Worm (Caenorhabditis elegans): Measurements from ENCODE around the gene acsd-1.

acsd-1 gene

DNA sequence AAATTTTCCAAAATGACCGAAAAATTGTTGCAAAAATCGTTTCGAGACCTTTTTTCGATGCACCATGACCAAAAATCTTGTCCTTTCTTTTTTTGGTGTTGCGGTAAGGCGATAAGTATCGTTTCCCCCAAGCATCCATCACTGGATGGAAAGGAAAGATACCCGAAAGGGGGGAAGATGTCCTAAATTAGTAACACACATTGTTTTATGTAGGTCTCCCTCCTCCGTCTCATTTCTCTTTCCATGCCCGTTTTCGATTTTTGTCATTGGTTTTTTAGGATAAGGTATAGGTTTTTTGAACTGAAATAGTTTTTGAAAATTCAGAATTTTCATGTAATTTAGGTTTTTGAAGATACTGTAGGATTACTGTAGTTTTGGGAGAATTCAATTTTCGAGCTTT is 33.2 kb downstream of the acsd-1 start:
- TF ChIP-seq unc-62 (GFP tag; optimal IDR thresholded peaks at IDR 0.05): no peak

DNA sequence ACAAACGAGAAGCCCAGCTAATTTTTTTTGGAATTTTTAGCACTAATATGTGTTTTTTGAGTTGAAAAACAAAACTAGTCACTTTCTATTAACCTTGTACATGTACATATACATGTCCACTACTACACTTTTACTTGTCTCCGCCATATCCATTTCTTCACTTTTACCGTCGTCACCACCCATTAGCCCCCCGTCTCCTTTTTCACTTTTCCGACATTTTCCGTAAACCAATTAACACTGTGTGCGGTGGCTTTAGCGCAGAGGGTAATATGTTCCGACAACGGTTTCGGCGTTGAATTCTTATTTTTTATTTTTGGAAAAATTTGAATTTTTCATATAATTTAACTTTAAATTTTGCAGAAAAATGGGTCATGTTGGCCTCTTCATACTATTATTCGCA is 35.4 kb downstream of the acsd-1 start, which contains the start of gene cdh-12:
cdh-12 (plus strand) TSS at position 365 of the 400 bp plus-strand sequence.
- TF ChIP-seq unc-62 (GFP tag; optimal IDR thresholded peaks at IDR 0.05): no peak

DNA sequence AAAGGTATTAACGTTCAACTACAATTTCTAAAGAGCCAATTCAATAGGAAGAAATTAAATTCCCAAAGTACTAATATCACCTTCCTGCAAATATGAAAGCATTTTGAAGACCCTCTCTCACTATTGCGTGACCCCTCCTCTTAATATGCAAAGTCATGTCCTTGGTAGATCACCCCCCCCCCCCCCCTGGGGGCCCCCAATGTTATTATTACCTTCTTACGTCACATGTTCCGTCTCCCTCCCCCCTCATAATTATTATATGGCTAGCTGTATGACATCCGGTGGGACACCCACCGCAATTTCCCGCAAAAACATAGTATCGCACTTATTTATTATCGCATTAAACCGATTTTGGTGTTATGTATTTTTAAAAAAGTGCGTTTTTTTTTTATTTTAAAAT is 45.7 kb downstream of the acsd-1 start:
- no peak for TF ChIP-seq unc-62 (GFP tag; optimal IDR thresholded peaks at IDR 0.05)

DNA sequence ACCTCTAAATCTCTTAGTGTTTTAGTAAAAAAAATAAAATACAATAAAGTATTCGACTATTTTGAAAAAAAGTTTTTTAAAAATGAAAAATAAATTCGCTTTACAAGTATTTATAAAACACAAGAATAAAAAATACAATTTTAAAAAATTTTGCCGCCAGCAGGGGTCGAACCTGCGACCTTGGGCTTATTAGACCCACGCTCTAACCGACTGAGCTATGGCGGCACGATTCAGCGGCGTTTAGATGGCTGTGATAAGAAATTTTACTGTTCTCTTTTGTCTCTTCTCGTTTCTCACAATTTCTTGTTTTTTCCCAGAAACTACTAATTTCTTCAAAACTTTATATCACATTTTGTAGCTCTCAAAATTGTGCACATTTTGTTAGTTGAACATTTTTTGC is 46.9 kb downstream of the acsd-1 start:
- TF ChIP-seq unc-62 (GFP tag; optimal IDR thresholded peaks at IDR 0.05): no peak

DNA sequence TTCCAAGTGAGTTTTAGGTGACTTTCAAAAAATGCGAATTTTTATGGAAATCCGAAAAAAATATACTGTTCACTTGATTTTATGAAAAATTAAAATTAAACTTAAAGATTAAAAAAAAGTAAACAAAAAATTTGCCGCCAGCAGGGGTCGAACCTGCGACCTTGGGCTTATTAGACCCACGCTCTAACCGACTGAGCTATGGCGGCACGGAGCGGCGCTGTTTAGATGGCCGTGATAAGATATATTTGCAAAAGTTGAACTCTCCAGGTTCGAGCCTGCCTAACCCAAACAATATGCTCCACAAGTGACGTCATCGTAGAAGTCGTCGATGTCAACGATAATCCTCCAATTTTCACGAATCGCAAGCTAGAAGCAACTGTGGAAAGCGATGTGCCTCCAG is 48.4 kb downstream of the acsd-1 start:
- no peak for TF ChIP-seq unc-62 (GFP tag; optimal IDR thresholded peaks at IDR 0.05)

DNA sequence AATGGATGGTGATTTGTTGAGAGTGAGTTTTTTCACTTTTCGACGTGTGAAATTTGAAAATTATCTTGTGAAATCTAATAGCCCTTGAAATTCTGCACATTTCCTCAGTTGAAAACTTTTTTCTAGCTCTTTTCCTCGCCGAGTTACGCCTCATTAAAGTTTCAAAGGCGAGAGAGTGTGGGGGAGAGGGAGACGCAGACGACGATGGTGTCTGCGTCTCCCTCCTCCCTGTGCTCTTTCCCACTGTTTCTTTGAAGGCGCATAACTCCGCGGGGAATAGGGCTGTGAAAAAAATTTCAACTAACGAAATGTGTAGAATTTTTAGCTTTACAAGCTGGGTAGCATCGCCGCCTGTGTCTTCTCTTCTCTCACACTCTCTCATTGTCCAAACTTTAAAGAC is 50.1 kb downstream of the acsd-1 start:
- no peak for TF ChIP-seq unc-62 (GFP tag; optimal IDR thresholded peaks at IDR 0.05)

DNA sequence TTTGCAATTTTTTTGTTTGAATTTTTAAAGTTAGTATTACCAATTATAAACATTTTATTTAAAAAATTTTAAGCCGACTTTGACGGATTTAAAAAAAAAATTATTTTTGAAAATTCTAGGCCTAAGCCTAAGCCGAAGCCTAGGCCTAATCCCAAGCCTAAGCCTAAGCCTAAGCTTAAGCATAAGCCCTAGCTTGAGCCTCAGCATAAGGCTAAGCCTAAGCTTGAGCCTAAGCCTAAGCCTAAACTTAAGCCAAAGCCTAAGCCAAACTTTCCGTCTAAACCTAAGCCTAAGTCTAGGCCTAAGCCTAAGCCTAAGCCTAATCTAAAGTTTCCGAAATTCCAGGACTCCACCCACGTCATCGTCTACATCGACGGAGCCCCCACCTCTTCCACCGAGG is 53.4 kb downstream of the acsd-1 start:
- TF ChIP-seq unc-62 (GFP tag; optimal IDR thresholded peaks at IDR 0.05): no peak

DNA sequence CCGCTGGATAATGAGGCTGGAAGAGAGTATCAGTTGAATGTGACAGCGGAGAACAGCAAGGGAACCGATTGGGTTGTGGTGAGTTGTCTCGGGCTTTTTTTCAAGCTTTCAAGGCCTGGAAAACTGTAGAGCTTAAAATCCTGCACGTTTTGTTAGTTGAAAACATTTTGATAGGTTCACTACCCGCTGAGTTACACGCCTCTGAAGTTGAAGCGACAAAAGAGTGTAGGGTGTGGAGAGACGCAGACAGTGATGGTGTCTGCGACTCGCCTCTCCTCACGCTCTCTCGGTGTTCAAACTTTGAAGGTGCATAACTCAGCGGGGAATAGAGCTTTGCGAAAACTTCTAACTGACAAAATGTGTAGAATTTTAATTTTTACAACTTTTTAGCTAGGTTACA is 57.1 kb downstream of the acsd-1 start:
- no peak for TF ChIP-seq unc-62 (GFP tag; optimal IDR thresholded peaks at IDR 0.05)

DNA sequence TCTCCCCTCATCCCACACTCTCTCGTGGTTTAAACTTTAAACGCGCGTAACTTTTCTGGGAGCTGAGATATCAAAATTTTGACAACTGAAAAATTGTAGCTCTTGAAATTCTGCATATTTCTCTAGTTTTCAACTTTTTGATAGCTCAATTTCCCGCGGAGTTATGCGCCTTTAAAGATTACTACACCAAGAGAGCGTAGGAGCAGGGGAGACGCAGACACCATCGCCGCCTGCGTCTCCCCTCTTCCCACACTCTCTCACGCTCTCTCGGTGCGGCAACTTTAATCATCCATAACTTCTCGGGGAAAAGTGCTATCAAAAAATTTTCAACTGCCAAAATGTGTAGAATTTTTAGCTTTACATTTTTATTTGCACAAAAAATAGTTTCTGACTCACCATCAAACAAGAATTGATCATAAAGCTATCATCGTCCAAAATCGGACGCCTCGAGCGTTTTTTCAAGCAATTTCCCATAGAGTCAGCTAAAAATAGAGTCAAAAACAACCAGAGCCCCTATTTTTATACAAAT is 59.9 kb downstream of the acsd-1 start, which contains the start of gene eak-3:
eak-3 (minus strand) TSS at position 479 of the 529 bp plus-strand sequence.
- TF ChIP-seq unc-62 (GFP tag; optimal IDR thresholded peaks at IDR 0.05): no peak

DNA sequence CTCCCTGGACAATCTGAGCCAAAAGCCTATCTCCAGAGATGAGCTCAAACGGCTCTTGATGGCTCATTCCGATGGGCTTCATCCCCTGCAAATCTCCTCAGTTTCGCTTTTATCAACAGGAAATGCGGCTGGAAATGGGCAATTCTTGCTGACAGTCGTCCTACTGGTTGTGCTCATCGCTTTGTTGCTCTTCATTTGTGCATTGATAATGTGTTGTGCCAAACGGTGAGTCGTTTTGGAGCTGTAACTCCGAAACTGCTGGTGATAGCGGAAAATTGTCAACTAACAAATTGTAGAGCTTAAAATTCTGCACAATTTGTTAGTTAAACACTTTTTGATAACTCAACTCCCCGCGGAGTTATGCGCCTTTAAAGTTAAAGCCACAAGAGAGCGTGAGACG is 62.7 kb downstream of the acsd-1 start:
- TF ChIP-seq unc-62 (GFP tag; optimal IDR thresholded peaks at IDR 0.05): no peak

DNA sequence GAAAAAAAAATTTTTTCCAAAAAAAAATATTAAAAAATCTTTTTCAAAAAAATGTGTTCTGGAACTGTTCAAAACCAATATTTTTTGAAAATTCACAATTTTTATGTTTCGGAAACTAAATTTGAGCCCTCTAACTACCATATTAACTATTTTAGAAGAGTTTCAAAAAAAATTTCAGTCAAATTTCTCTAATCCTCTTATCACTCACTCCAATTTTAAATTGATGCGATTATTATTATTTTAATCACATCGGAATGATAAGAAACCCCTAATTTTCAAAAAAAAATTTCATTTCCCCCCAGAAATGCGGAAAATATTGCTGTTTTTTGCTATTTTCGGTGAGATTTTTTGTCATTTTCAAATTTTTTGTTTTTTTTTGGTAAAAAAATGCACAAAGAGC is 65.5 kb downstream of the acsd-1 start, which contains the start of gene nspg-8:
nspg-8 (plus strand) TSS at position 301 of the 400 bp plus-strand sequence.
- no peak for TF ChIP-seq unc-62 (GFP tag; optimal IDR thresholded peaks at IDR 0.05)
